Fruit fly (Drosophila melanogaster) whole organism, embryonic: Measurements from ENCODE around the gene wisp.
A peak's percentile ranks its signal among the peaks of the same experiment; 100 is the strongest.

Experiments
- Blimp-1 ChIP-seq: fragments of 200-800 bp; sonication (Bioruptor generic); optimal IDR thresholded peaks from 3 replicates; lab custom pipeline; 2018; ENCODE audit warnings: missing biosample characterization, missing genetic modification characterization, mild to moderate bottlenecking, moderate library complexity, missing genetic modification reagents
- CG10274 ChIP-seq: fragments of 200-800 bp; sonication (Bioruptor generic); optimal IDR thresholded peaks from 3 replicates; lab custom pipeline; 2017; ENCODE audit warnings: missing biosample characterization, mild to moderate bottlenecking, missing genetic modification characterization
- CG12744 ChIP-seq: fragments of 200-800 bp; sonication (Bioruptor generic); optimal IDR thresholded peaks from 2 replicates; lab custom pipeline; 2016; ENCODE audit warnings: missing biosample characterization, missing genetic modification characterization
- CG16813 ChIP-seq: fragments of 200-800 bp; sonication (Bioruptor generic); IDR thresholded peaks from 3 replicates; pipeline ENCODE4 v1.3.6; 2022; ENCODE audit warnings: missing biosample characterization, missing genetic modification characterization; ENCODE audit not compliant: partially characterized antibody
- CG17612 ChIP-seq: fragments of 200-800 bp; sonication (Bioruptor generic); IDR thresholded peaks from 2 replicates; pipeline ENCODE4 v1.3.6; 2022; ENCODE audit warnings: missing biosample characterization, missing genetic modification characterization
- CG18599 ChIP-seq: fragments of 200-800 bp; sonication (Bioruptor generic); optimal IDR thresholded peaks from 3 replicates; lab custom pipeline; 2017; ENCODE audit warnings: missing biosample characterization, missing genetic modification characterization, mild to moderate bottlenecking, moderate library complexity, missing genetic modification reagents
- CG2116 ChIP-seq: fragments of 200-800 bp; sonication (Bioruptor generic); optimal IDR thresholded peaks from 3 replicates; lab custom pipeline; 2018; ENCODE audit warnings: missing biosample characterization, mild to moderate bottlenecking, missing genetic modification characterization
- CG30020 ChIP-seq: fragments of 200-800 bp; optimal IDR thresholded peaks from 2 replicates; lab custom pipeline; 2019; ENCODE audit warnings: missing biosample characterization, mild to moderate bottlenecking, missing genetic modification characterization, moderate library complexity
- CG31365 ChIP-seq: fragments of 200-800 bp; sonication (Bioruptor generic); optimal IDR thresholded peaks from 2 replicates; lab custom pipeline; 2018; ENCODE audit warnings: missing biosample characterization, mild to moderate bottlenecking, missing genetic modification characterization
- CG34224 ChIP-seq: fragments of 200-800 bp; sonication (Bioruptor generic); IDR thresholded peaks from 3 replicates; pipeline ENCODE4 v1.3.6; 2022; ENCODE audit warnings: missing biosample characterization, missing genetic modification characterization; ENCODE audit not compliant: partially characterized antibody
- CG3847 ChIP-seq: fragments of 200-800 bp; sonication (Bioruptor generic); IDR thresholded peaks from 2 replicates; pipeline ENCODE4 v1.3.6; 2022; ENCODE audit warnings: missing biosample characterization, missing genetic modification characterization
- CG4360 ChIP-seq: fragments of 200-800 bp; sonication (Bioruptor generic); IDR thresholded peaks from 2 replicates; pipeline ENCODE4 v1.3.6; 2022; ENCODE audit warnings: missing biosample characterization, missing genetic modification characterization
- CG4617 ChIP-seq: fragments of 200-800 bp; sonication (Bioruptor generic); optimal IDR thresholded peaks from 3 replicates; lab custom pipeline; 2016; ENCODE audit warnings: missing biosample characterization, missing genetic modification characterization, borderline replicate concordance
- CG7786 ChIP-seq: fragments of 200-800 bp; sonication (Bioruptor generic); optimal IDR thresholded peaks from 2 replicates; lab custom pipeline; 2016; ENCODE audit warnings: missing biosample characterization, missing genetic modification characterization
- CG8089 ChIP-seq: fragments of 200-800 bp; sonication (Bioruptor generic); optimal IDR thresholded peaks from 3 replicates; lab custom pipeline; 2016; ENCODE audit warnings: missing biosample characterization, missing genetic modification characterization
- CG8359 ChIP-seq: fragments of 200-800 bp; sonication (Bioruptor generic); optimal IDR thresholded peaks from 2 replicates; lab custom pipeline; 2017; ENCODE audit warnings: missing biosample characterization, mild to moderate bottlenecking, missing genetic modification characterization, borderline replicate concordance
- CrebB ChIP-seq: fragments of 200-800 bp; sonication (Bioruptor generic); optimal IDR thresholded peaks from 3 replicates; lab custom pipeline; 2018; ENCODE audit warnings: missing biosample characterization, mild to moderate bottlenecking, missing genetic modification characterization
- Deaf1 ChIP-seq: fragments of 200-800 bp; optimal IDR thresholded peaks from 3 replicates; lab custom pipeline; 2019; ENCODE audit warnings: missing biosample characterization, mild to moderate bottlenecking, missing genetic modification characterization, moderate library complexity
- Dll ChIP-seq: fragments of 200-800 bp; sonication (Bioruptor generic); IDR thresholded peaks from 4 replicates; pipeline ENCODE4 v1.3.6; 2022; ENCODE audit warnings: missing biosample characterization, missing genetic modification characterization; ENCODE audit not compliant: partially characterized antibody
- Eip74EF ChIP-seq, 2 experiments: fragments of 200-800 bp in 1 of 2; fragments of >200 bp in 1 of 2; sonication (Bioruptor generic) in 1 of 2; optimal IDR thresholded peaks; 2 replicates each; lab custom pipeline; 2017 to 2019; ENCODE audit warnings: missing biosample characterization in 2 of 2, missing genetic modification characterization in 2 of 2, mild to moderate bottlenecking in 1 of 2, moderate library complexity in 1 of 2
- Ets65A ChIP-seq: fragments of 200-800 bp; sonication (Bioruptor generic); peaks from one replicate; lab custom pipeline; 2016; ENCODE audit warnings: missing biosample characterization, missing genetic modification characterization
- Hr51 ChIP-seq, 2 experiments: fragments of 200-800 bp; sonication (Bioruptor generic); optimal IDR thresholded peaks; 2 replicates in 1 of 2; 3 replicates in 1 of 2; lab custom pipeline; 2016 to 2018; ENCODE audit warnings: missing biosample characterization in 2 of 2, missing genetic modification characterization in 2 of 2, mild to moderate bottlenecking in 1 of 2, moderate library complexity in 1 of 2
- MBD-R2 ChIP-seq: fragments of 200-800 bp; sonication (Bioruptor generic); IDR thresholded peaks from 2 replicates; pipeline ENCODE4 v1.3.6; 2022; ENCODE audit warnings: missing biosample characterization, missing genetic modification characterization
- Max ChIP-seq: fragments of 200-800 bp; sonication (Bioruptor generic); optimal IDR thresholded peaks from 2 replicates; lab custom pipeline; 2016; ENCODE audit warnings: missing biosample characterization, mild to moderate bottlenecking, missing genetic modification characterization
- NFAT ChIP-seq: fragments of 200-800 bp; sonication (Bioruptor generic); IDR thresholded peaks from 2 replicates; pipeline ENCODE4 v1.3.6; 2022; ENCODE audit warnings: missing biosample characterization, missing genetic modification characterization
- Oli ChIP-seq: fragments of 200-800 bp; sonication (Bioruptor generic); optimal IDR thresholded peaks from 2 replicates; lab custom pipeline; 2018; ENCODE audit warnings: missing biosample characterization, mild to moderate bottlenecking, missing genetic modification characterization, moderate library complexity
- Side ChIP-seq: fragments of 200-800 bp; sonication (Bioruptor generic); optimal IDR thresholded peaks from 2 replicates; lab custom pipeline; 2016; ENCODE audit warnings: missing biosample characterization, missing genetic modification characterization
- Usf ChIP-seq: fragments of 200-800 bp; sonication (Bioruptor generic); optimal IDR thresholded peaks from 2 replicates; lab custom pipeline; 2017; ENCODE audit warnings: missing genotype, missing biosample characterization, missing genetic modification characterization
- Vsx1 ChIP-seq: fragments of 200-800 bp; sonication (Bioruptor generic); optimal IDR thresholded peaks from 2 replicates; lab custom pipeline; 2017; ENCODE audit warnings: missing biosample characterization, mild to moderate bottlenecking, missing genetic modification characterization, missing genetic modification reagents
- Xrp1 ChIP-seq: fragments of 200-800 bp; sonication (Bioruptor generic); IDR thresholded peaks from 2 replicates; pipeline ENCODE4 v1.3.6; 2022; ENCODE audit warnings: missing biosample characterization, missing genetic modification characterization
- bcd ChIP-seq: fragments of 200-800 bp; sonication (Bioruptor generic); optimal IDR thresholded peaks from 2 replicates; lab custom pipeline; 2017; ENCODE audit warnings: missing biosample characterization, mild to moderate bottlenecking, missing genetic modification characterization
- cg ChIP-seq: fragments of 200-800 bp; sonication (Bioruptor generic); optimal IDR thresholded peaks from 3 replicates; lab custom pipeline; 2019; ENCODE audit warnings: missing biosample characterization, mild to moderate bottlenecking, missing genetic modification characterization, moderate library complexity
- croc ChIP-seq: fragments of 200-800 bp; sonication (Bioruptor generic); conservative IDR thresholded peaks from 3 replicates; pipeline ENCODE4 v1.3.6; 2022; ENCODE audit warnings: missing biosample characterization, missing genetic modification characterization
- dmrt11E ChIP-seq: fragments of 200-800 bp; sonication (Bioruptor generic); optimal IDR thresholded peaks from 3 replicates; lab custom pipeline; 2018; ENCODE audit warnings: missing biosample characterization, mild to moderate bottlenecking, missing genetic modification characterization, moderate library complexity
- gcm2 ChIP-seq: fragments of 200-800 bp; sonication (Bioruptor generic); optimal IDR thresholded peaks from 2 replicates; lab custom pipeline; 2016; ENCODE audit warnings: missing biosample characterization, missing genetic modification characterization
- hbn ChIP-seq: fragments of 200-800 bp; sonication (Bioruptor generic); IDR thresholded peaks from 2 replicates; pipeline ENCODE4 v1.3.6; 2022; ENCODE audit warnings: missing biosample characterization, missing genetic modification characterization; ENCODE audit not compliant: partially characterized antibody
- mam ChIP-seq: fragments of 200-800 bp; sonication (Bioruptor generic); optimal IDR thresholded peaks from 3 replicates; lab custom pipeline; 2016; ENCODE audit warnings: missing biosample characterization, missing genetic modification characterization
- sima ChIP-seq: fragments of 200-800 bp; sonication (Bioruptor generic); optimal IDR thresholded peaks from 2 replicates; lab custom pipeline; 2016; ENCODE audit warnings: missing biosample characterization, missing genetic modification characterization
- slp2 ChIP-seq: fragments of 200-800 bp; sonication (Bioruptor generic); optimal IDR thresholded peaks from 2 replicates; lab custom pipeline; 2016; ENCODE audit warnings: missing biosample characterization, missing genetic modification characterization
- tll ChIP-seq, 2 experiments: fragments of 200-800 bp in 1 of 2; fragments of >200 bp in 1 of 2; sonication (Bioruptor generic) in 1 of 2; optimal IDR thresholded peaks; 2 replicates each; lab custom pipeline; 2017 to 2019; ENCODE audit warnings: missing biosample characterization in 2 of 2, missing genetic modification characterization in 2 of 2, mild to moderate bottlenecking in 1 of 2, moderate library complexity in 1 of 2
- unc-4 ChIP-seq: fragments of 200-800 bp; sonication (Bioruptor generic); IDR thresholded peaks from 2 replicates; pipeline ENCODE4 v1.3.6; 2022; ENCODE audit warnings: missing biosample characterization, missing genetic modification characterization; ENCODE audit not compliant: partially characterized antibody
- unpg ChIP-seq: fragments of 200-800 bp; sonication (Bioruptor generic); optimal IDR thresholded peaks from 3 replicates; lab custom pipeline; 2018; ENCODE audit warnings: missing biosample characterization, mild to moderate bottlenecking, missing genetic modification characterization, moderate library complexity
- wdn ChIP-seq: fragments of 200-800 bp; sonication (Bioruptor generic); IDR thresholded peaks from 2 replicates; pipeline ENCODE4 v1.3.6; 2022; ENCODE audit warnings: missing biosample characterization, missing genetic modification characterization
- wek ChIP-seq: fragments of 200-800 bp; sonication (Bioruptor generic); optimal IDR thresholded peaks from 3 replicates; lab custom pipeline; 2018; ENCODE audit warnings: missing biosample characterization, mild to moderate bottlenecking, missing genetic modification characterization, moderate library complexity
- zen ChIP-seq: fragments of 200-800 bp; sonication (Bioruptor generic); optimal IDR thresholded peaks from 3 replicates; lab custom pipeline; 2018; ENCODE audit warnings: missing biosample characterization, mild to moderate bottlenecking, missing genetic modification characterization, moderate library complexity

Gene wisp

dm6 chrX:11891682-11892179 lies 2.0 kb upstream of the wisp start, which contains the start of gene sicily (continued):
- TF ChIP-seq Deaf1 (tag; lab: Kevin White, UChicago) (no peak), Max (GFP tag; lab: Kevin White, UChicago) (no peak), croc (no peak), hbn (GFP tag; lab: Robert Waterston, UW) (0 out of 2 replicates have a peak, but pooled peaks have one; percentile 18), Dll (GFP tag; lab: Robert Waterston, UW) (0 out of 4 replicates have a peak, but pooled peaks have one; percentile 23), NFAT (GFP tag; lab: Robert Waterston, UW) (0 out of 2 replicates have a peak, but pooled peaks have one; percentile 8), cg (no peak), CG16813 (GFP tag; lab: Robert Waterston, UW) (peak; percentile 37; the same call in 1 of the 3 replicates), CG30020 (tag; lab: Kevin White, UChicago) (peak; percentile 26), Hr51 (GFP tag; optimal IDR thresholded peaks at IDR 0.05; lab: Kevin White, UChicago) (no peak), gcm2 (GFP tag; lab: Kevin White, UChicago) (no peak), CG17612 (GFP tag; lab: Robert Waterston, UW) (no peak), wek (GFP tag; lab: Kevin White, UChicago) (peak; percentile 100), CG8359 (GFP tag; lab: Kevin White, UChicago) (no peak), CG31365 (tag; lab: Kevin White, UChicago) (no peak), unpg (GFP tag; lab: Kevin White, UChicago) (no peak), CG10274 (no peak), CG7786 (GFP tag; lab: Kevin White, UChicago) (no peak), MBD-R2 (peak; percentile 99), unc-4 (peak; percentile 38; the same call in 1 of the 2 replicates), bcd (GFP tag; lab: Kevin White, UChicago) (no peak), CG34224 (GFP tag; lab: Robert Waterston, UW) (peak; percentile 54; the same call in 1 of the 3 replicates), CrebB (no peak), CG18599 (GFP tag; lab: Kevin White, UChicago) (no peak)

- no peak for TF ChIP-seq CG2116
- no peak for TF ChIP-seq zen (tag; lab: Kevin White, UChicago)
- TF ChIP-seq Side (GFP tag; lab: Kevin White, UChicago) = no peak
- TF ChIP-seq CG12744 (GFP tag; lab: Kevin White, UChicago) = no peak
- TF ChIP-seq slp2 (GFP tag; lab: Kevin White, UChicago) = no peak
- TF ChIP-seq Blimp-1 = peak; percentile 64
Measured at dm6 chrX:11894198-11894597, 455 bp downstream of the wisp start.

DNA sequence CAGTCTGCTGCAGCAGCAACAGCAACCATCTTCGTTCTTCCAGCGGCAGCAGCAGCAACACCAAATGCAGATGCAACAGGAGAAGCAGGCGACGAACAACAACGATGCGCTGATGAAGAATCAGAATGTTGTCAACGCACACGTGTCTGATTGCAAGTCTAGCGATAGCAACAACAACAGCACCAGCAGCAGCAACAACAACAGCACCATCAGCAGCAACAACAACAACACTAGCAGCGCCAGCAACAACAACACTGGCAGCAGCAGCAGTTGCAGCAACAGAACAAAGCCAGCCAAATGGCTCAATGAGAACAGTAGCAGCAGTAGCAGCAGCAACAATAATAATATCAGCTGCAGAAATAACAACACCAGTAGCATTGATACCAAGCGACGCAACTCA lies 1.4 kb downstream of the wisp start:
- TF ChIP-seq Ets65A (GFP tag; lab: Kevin White, UChicago) (peak; percentile 24), CG4360 (GFP tag; lab: Robert Waterston, UW) (peak; percentile 92), wdn (no peak)

DNA sequence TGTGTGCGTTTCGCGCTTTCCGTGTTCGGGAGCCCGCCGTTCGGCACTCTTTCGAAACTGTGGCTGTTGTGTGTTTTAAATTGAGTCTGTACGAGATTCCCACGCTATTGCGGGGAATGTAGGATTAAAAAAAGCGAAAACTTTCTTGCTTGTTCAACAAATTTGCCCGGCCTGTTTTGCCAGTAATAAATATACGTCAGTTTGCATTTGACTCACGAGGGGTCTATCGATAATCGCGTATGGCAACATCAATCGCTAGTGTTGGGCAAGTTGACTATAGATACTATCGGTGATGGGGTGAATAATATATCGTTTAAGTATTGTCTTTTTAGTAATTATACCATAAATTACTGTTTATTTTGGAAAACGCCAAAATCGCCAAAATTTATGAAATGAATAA lies 11.4 kb downstream of the wisp start, which contains the start of gene Upf1:
Gene Upf1, minus strand, starts transcription at position 228 of the 400 bp plus-strand sequence.
- TF ChIP-seq Vsx1 (GFP tag; lab: Kevin White, UChicago) (no peak), CG3847 (peak; percentile 41; the same call in 1 of the 2 replicates), Eip74EF (GFP tag; optimal IDR thresholded peaks at IDR 0.05; lab: Kevin White, UChicago) (no peak), mam (GFP tag; lab: Kevin White, UChicago) (peak; percentile 30), unc-4 (peak; percentile 85), CG4617 (peak; percentile 66), Usf (GFP tag; lab: Kevin White, UChicago) (no peak), Xrp1 (no peak), sima (GFP tag; lab: Kevin White, UChicago) (no peak), dmrt11E (tag; lab: Kevin White, UChicago) (no peak), tll (GFP tag; optimal IDR thresholded peaks at IDR 0.05; lab: Kevin White, UChicago) (no peak), CG30020 (tag; lab: Kevin White, UChicago) (peak; percentile 49), CG8089 (GFP tag; lab: Kevin White, UChicago) (no peak), hbn (GFP tag; lab: Robert Waterston, UW) (peak; percentile 88), Oli (tag; lab: Kevin White, UChicago) (no peak)
